Worm (Caenorhabditis elegans) whole organism, mixed stage, embryonic: ENCODE measurements around the gene nhr-241.

Experiments used
- M03D4.4 ChIP-seq: sonication (generic microtip); optimal IDR thresholded peaks from 2 replicates; lab custom pipeline; 2017; ENCODE audit warnings: mild to moderate bottlenecking, missing genetic modification characterization, missing compliant biosample characterization
- ceh-39 ChIP-seq: fragments of 150-350 bp; optimal IDR thresholded peaks from 2 replicates; lab custom pipeline; 2014; ENCODE audit warnings: missing biosample characterization, missing genetic modification characterization
- ces-1 ChIP-seq: fragments of 150-350 bp; optimal IDR thresholded peaks from 2 replicates; lab custom pipeline; 2014; ENCODE audit warnings: missing biosample characterization, missing genetic modification reagents, missing genetic modification characterization
- elt-1 ChIP-seq: sonication (generic microtip); optimal IDR thresholded peaks from 2 replicates; lab custom pipeline; 2017; ENCODE audit warnings: missing genetic modification characterization, mild to moderate bottlenecking, missing compliant biosample characterization, antibody characterized with exemption, moderate library complexity, borderline replicate concordance; ENCODE audit not compliant: insufficient read depth
- lsy-2 ChIP-seq: fragments of 150-350 bp; optimal IDR thresholded peaks from 2 replicates; lab custom pipeline; 2014; ENCODE audit warnings: missing biosample characterization, missing genetic modification characterization
- mab-5 ChIP-seq: fragments of 150-350 bp; optimal IDR thresholded peaks from 2 replicates; lab custom pipeline; 2014; ENCODE audit warnings: missing biosample characterization, missing genetic modification characterization
- mep-1 ChIP-seq: fragments of 150-350 bp; optimal IDR thresholded peaks from 2 replicates; lab custom pipeline; 2017; ENCODE audit warnings: missing biosample characterization, missing genetic modification reagents, missing genetic modification characterization, inconsistent platforms
- nhr-237 ChIP-seq: fragments of 150-350 bp; optimal IDR thresholded peaks from 2 replicates; lab custom pipeline; 2014; ENCODE audit warnings: missing biosample characterization, missing genetic modification characterization
- nhr-28 ChIP-seq: fragments of 150-350 bp; optimal IDR thresholded peaks from 2 replicates; lab custom pipeline; 2014; ENCODE audit warnings: missing biosample characterization, missing genetic modification characterization
- nhr-76 ChIP-seq: sonication (generic microtip); optimal IDR thresholded peaks from 2 replicates; lab custom pipeline; 2017; ENCODE audit warnings: missing biosample characterization, missing genetic modification characterization
- snpc-4 ChIP-seq: fragments of 150-350 bp; optimal IDR thresholded peaks from 2 replicates; lab custom pipeline; 2014; ENCODE audit warnings: missing biosample characterization, missing genetic modification characterization
- unc-39 ChIP-seq: fragments of 150-350 bp; optimal IDR thresholded peaks from 2 replicates; lab custom pipeline; 2014; ENCODE audit warnings: missing biosample characterization, missing genetic modification characterization
- ztf-11 ChIP-seq: fragments of 150-350 bp; optimal IDR thresholded peaks from 2 replicates; lab custom pipeline; 2014; ENCODE audit warnings: missing biosample characterization, missing genetic modification characterization

ce11 chrV:18733942-18734341 is 34.7 kb downstream of the nhr-241 start:
- TF ChIP-seq nhr-76 (tag; lab: Kevin White, UChicago) (no peak), nhr-237 (tag; lab: Kevin White, UChicago) (no peak), unc-39 (tag; lab: Kevin White, UChicago) (no peak), M03D4.4 (tag; lab: Kevin White, UChicago) (no peak), nhr-28 (tag; lab: Kevin White, UChicago) (no peak), ceh-39 (tag; lab: Kevin White, UChicago) (no peak), ces-1 (GFP tag; lab: Kevin White, UChicago) (no peak), ztf-11 (tag; lab: Kevin White, UChicago) (no peak), mep-1 (tag; lab: Kevin White, UChicago) (no peak), mab-5 (tag; lab: Kevin White, UChicago) (no peak), elt-1 (tag; lab: Kevin White, UChicago) (no peak), lsy-2 (tag; lab: Kevin White, UChicago) (no peak), snpc-4 (tag; lab: Kevin White, UChicago) (no peak)
